Fruit fly (Drosophila melanogaster): Measurements from ENCODE around the gene CG34164.

The CG34164 gene

dm6 chr2L:12065683-12066386 is 9.7 kb downstream of the CG34164 start (continued):
- no peak for TF ChIP-seq dm (GFP tag; optimal IDR thresholded peaks at IDR 0.05)
- TF ChIP-seq Oli (tag; optimal IDR thresholded peaks at IDR 0.05) = peak; percentile 17
- peak; percentile 10 for TF ChIP-seq ewg (GFP tag; optimal IDR thresholded peaks at IDR 0.05)
- TF ChIP-seq sc (optimal IDR thresholded peaks at IDR 0.05) = no peak
- TF ChIP-seq sc (GFP tag; optimal IDR thresholded peaks at IDR 0.05) = no peak
- peak; percentile 24 for TF ChIP-seq CG1529 (GFP tag; optimal IDR thresholded peaks at IDR 0.05)
- TF ChIP-seq lbe (GFP tag; optimal IDR thresholded peaks at IDR 0.05) = peak; percentile 71
- no peak for TF ChIP-seq gt (GFP tag; IDR thresholded peaks at IDR 0.05)
- peak; percentile 68 for TF ChIP-seq phol (tag; optimal IDR thresholded peaks at IDR 0.05)
- TF ChIP-seq Chrac-16 (GFP tag; optimal IDR thresholded peaks at IDR 0.05) = peak; percentile 12
- no peak for TF ChIP-seq CG11560 (tag; IDR thresholded peaks at IDR 0.05)
- no peak for TF ChIP-seq Six4 (GFP tag; optimal IDR thresholded peaks at IDR 0.05)
- TF ChIP-seq tll (GFP tag; optimal IDR thresholded peaks at IDR 0.05) = no peak
- TF ChIP-seq sqz (GFP tag; optimal IDR thresholded peaks at IDR 0.05) = peak; percentile 89
- peak; percentile 69 for TF ChIP-seq CG6254 (GFP tag; optimal IDR thresholded peaks at IDR 0.05)
- no peak for TF ChIP-seq crp (GFP tag; optimal IDR thresholded peaks at IDR 0.05)
- peak; percentile 62; the same call in 1 of the 2 replicates for TF ChIP-seq vvl (GFP tag; IDR thresholded peaks at IDR 0.05)
- 0 out of 2 replicates have a peak, but pooled peaks have one; percentile 5 for TF ChIP-seq Ptx1 (GFP tag; IDR thresholded peaks at IDR 0.05)
- TF ChIP-seq CG10979 (tag; optimal IDR thresholded peaks at IDR 0.05) = peak; percentile 82
- no peak for TF ChIP-seq CG9215 (GFP tag; IDR thresholded peaks at IDR 0.05)
- peak; percentile 38 for TF ChIP-seq CG7556 (GFP tag; optimal IDR thresholded peaks at IDR 0.05)
- no peak for TF ChIP-seq CG4854 (GFP tag; optimal IDR thresholded peaks at IDR 0.05)
- TF ChIP-seq cad (GFP tag; optimal IDR thresholded peaks at IDR 0.05) = peak; percentile 53
- peak; percentile 75 for TF ChIP-seq CG2712 (tag; optimal IDR thresholded peaks at IDR 0.05)
- peak; percentile 57 for TF ChIP-seq Sox102F (GFP tag; optimal IDR thresholded peaks at IDR 0.05)
- TF ChIP-seq NFAT (GFP tag; IDR thresholded peaks at IDR 0.05) = no peak
- no peak for TF ChIP-seq GATAe (GFP tag; conservative IDR thresholded peaks at IDR 0.05)
- 0 out of 3 replicates have a peak, but pooled peaks have one; percentile 8 for TF ChIP-seq ken (GFP tag; IDR thresholded peaks at IDR 0.05)
- TF ChIP-seq nom (GFP tag; optimal IDR thresholded peaks at IDR 0.05) = peak; percentile 86
- peak; percentile 49 for TF ChIP-seq Ssrp (tag; optimal IDR thresholded peaks at IDR 0.05)
- peak; percentile 47 for TF ChIP-seq unpg (GFP tag; optimal IDR thresholded peaks at IDR 0.05)
- TF ChIP-seq Camta (GFP tag; optimal IDR thresholded peaks at IDR 0.05) = no peak
- peak; percentile 58 for TF ChIP-seq CG12391 (tag; optimal IDR thresholded peaks at IDR 0.05)
- peak; percentile 90 for TF ChIP-seq Blimp-1 (GFP tag; optimal IDR thresholded peaks at IDR 0.05)
- no peak for TF ChIP-seq gcm2 (GFP tag; optimal IDR thresholded peaks at IDR 0.05)
- peak; percentile 4 for TF ChIP-seq salm (tag; optimal IDR thresholded peaks at IDR 0.05)
- TF ChIP-seq CG17359 (tag; optimal IDR thresholded peaks at IDR 0.05) = peak; percentile 30
- peak; percentile 55 for TF ChIP-seq CG8388 (GFP tag; optimal IDR thresholded peaks at IDR 0.05)
- peak; percentile 44 for TF ChIP-seq CG13424 (tag; optimal IDR thresholded peaks at IDR 0.05)
- TF ChIP-seq CG3407 (GFP tag; optimal IDR thresholded peaks at IDR 0.05) = peak; percentile 6
- TF ChIP-seq ftz-f1 (GFP tag; optimal IDR thresholded peaks at IDR 0.05) = no peak
- no peak for TF ChIP-seq Scr (GFP tag; IDR thresholded peaks at IDR 0.05; ENCODE audit: partially characterized antibody)
- peak; percentile 71 for TF ChIP-seq CG14710 (tag; optimal IDR thresholded peaks at IDR 0.05)
- TF ChIP-seq bsh (GFP tag; optimal IDR thresholded peaks at IDR 0.05) = peak; percentile 64 to 92
- TF ChIP-seq CG7271 (tag; optimal IDR thresholded peaks at IDR 0.05) = peak; percentile 27
- TF ChIP-seq nmo (GFP tag; optimal IDR thresholded peaks at IDR 0.05) = peak; percentile 69
- peak; percentile 37 for TF ChIP-seq fd96Cb (tag; optimal IDR thresholded peaks at IDR 0.05)
- TF ChIP-seq ATbp (GFP tag; optimal IDR thresholded peaks at IDR 0.05) = peak; percentile 38
